Worm (Caenorhabditis elegans) whole organism, young adult: ENCODE measurements around the gene rocf-1.

Source experiments
- B0035.1 ChIP-seq: sonication (generic microtip); optimal IDR thresholded peaks from 2 replicates; lab custom pipeline; 2016; ENCODE audit warnings: missing genetic modification characterization, mild to moderate bottlenecking, missing compliant biosample characterization, missing genotype, missing genetic modification reagents
- B0336.3 ChIP-seq: fragments of 200-800 bp; sonication (Bioruptor generic); IDR thresholded peaks from 2 replicates; pipeline ENCODE4 v1.3.6; 2022; ENCODE audit warnings: missing genetic modification characterization, missing compliant biosample characterization
- D2030.7 ChIP-seq: fragments of 200-800 bp; sonication (Bioruptor generic); IDR thresholded peaks from 2 replicates; pipeline ENCODE4 v1.3.6; 2022; ENCODE audit warnings: missing genetic modification reagents, missing genetic modification characterization, missing compliant biosample characterization
- F23B12.7 ChIP-seq: sonication (generic microtip); optimal IDR thresholded peaks from 2 replicates; lab custom pipeline; 2017; ENCODE audit warnings: missing genetic modification characterization, mild to moderate bottlenecking, missing compliant biosample characterization, antibody characterized with exemption, moderate library complexity; ENCODE audit not compliant: insufficient read depth
- F37B4.10 ChIP-seq: fragments of 200-800 bp; sonication (Bioruptor generic); IDR thresholded peaks from 2 replicates; pipeline ENCODE4 v1.3.6; 2022; ENCODE audit warnings: missing genetic modification characterization, missing compliant biosample characterization
- F57A8.1 ChIP-seq: fragments of 200-800 bp; sonication (Bioruptor generic); optimal IDR thresholded peaks from 2 replicates; lab custom pipeline; 2018; ENCODE audit warnings: mild to moderate bottlenecking, missing genetic modification characterization, moderate library complexity, missing compliant biosample characterization
- T07F8.4 ChIP-seq: sonication (generic microtip); optimal IDR thresholded peaks from 2 replicates; lab custom pipeline; 2016; ENCODE audit warnings: mild to moderate bottlenecking, missing genetic modification characterization, moderate library complexity, missing compliant biosample characterization
- T26A5.8 ChIP-seq: sonication (generic microtip); optimal IDR thresholded peaks from 2 replicates; lab custom pipeline; 2016; ENCODE audit warnings: missing genetic modification characterization, missing compliant biosample characterization
- Y56A3A.18 ChIP-seq: fragments of 200-800 bp; sonication (Bioruptor generic); IDR thresholded peaks from 2 replicates; pipeline ENCODE4 v1.3.6; 2022; ENCODE audit warnings: missing genetic modification reagents, missing genetic modification characterization, missing compliant biosample characterization
- akir-1 ChIP-seq: fragments of 200-800 bp; sonication (Bioruptor generic); optimal IDR thresholded peaks from 2 replicates; lab custom pipeline; 2018; ENCODE audit warnings: mild to moderate bottlenecking, missing genetic modification characterization, moderate library complexity, missing compliant biosample characterization
- ama-1 ChIP-seq, 3 experiments: fragments of 150-350 bp in 1 of 3; sonication (generic microtip) in 2 of 3; optimal IDR thresholded peaks; 2 replicates each; lab custom pipeline; 2014 to 2018; ENCODE audit warnings: missing biosample characterization in 2 of 3, missing genetic modification characterization in 2 of 3, missing genetic modification reagents in 2 of 3
- aptf-2 ChIP-seq: fragments of 200-800 bp; sonication (Bioruptor generic); conservative IDR thresholded peaks from 2 replicates; pipeline ENCODE4 v1.3.6; 2022; ENCODE audit warnings: missing genetic modification reagents, missing genetic modification characterization, missing compliant biosample characterization
- attf-6 ChIP-seq: fragments of 200-800 bp; sonication (Bioruptor generic); IDR thresholded peaks from 2 replicates; pipeline ENCODE4 v1.3.6; 2022; ENCODE audit warnings: missing genetic modification reagents, missing genetic modification characterization, missing compliant biosample characterization
- ceh-100 ChIP-seq: fragments of 200-800 bp; sonication (Bioruptor generic); IDR thresholded peaks from 2 replicates; pipeline ENCODE4 v1.3.6; 2022; ENCODE audit warnings: missing genetic modification reagents, missing genetic modification characterization, missing compliant biosample characterization
- dpl-1 ChIP-seq: fragments of 150-350 bp; optimal IDR thresholded peaks from 2 replicates; lab custom pipeline; 2014; ENCODE audit warnings: missing biosample characterization, missing genetic modification reagents, missing genetic modification characterization
- ekl-4 ChIP-seq: fragments of 200-800 bp; sonication (Bioruptor generic); IDR thresholded peaks from 2 replicates; pipeline ENCODE4 v1.3.6; 2022; ENCODE audit warnings: missing genetic modification reagents, missing genetic modification characterization, missing compliant biosample characterization
- fkh-3 ChIP-seq: sonication (generic microtip); optimal IDR thresholded peaks from 2 replicates; lab custom pipeline; 2016; ENCODE audit warnings: mild to moderate bottlenecking, missing genetic modification characterization, missing compliant biosample characterization
- him-1 ChIP-seq: sonication (generic microtip); optimal IDR thresholded peaks from 2 replicates; lab custom pipeline; 2016; ENCODE audit warnings: missing genotype, missing genetic modification reagents, missing genetic modification characterization, missing compliant biosample characterization
- hlh-12 ChIP-seq: sonication (generic microtip); optimal IDR thresholded peaks from 2 replicates; lab custom pipeline; 2016; ENCODE audit warnings: missing genetic modification characterization, missing compliant biosample characterization
- hmg-20 ChIP-seq: fragments of 200-800 bp; sonication (Bioruptor generic); IDR thresholded peaks from 2 replicates; pipeline ENCODE4 v1.3.6; 2022; ENCODE audit warnings: missing genetic modification reagents, missing genetic modification characterization, missing compliant biosample characterization
- lag-1 ChIP-seq: fragments of 200-800 bp; sonication (Bioruptor generic); IDR thresholded peaks from 2 replicates; pipeline ENCODE4 v1.3.6; 2022; ENCODE audit warnings: missing genetic modification reagents, missing genetic modification characterization, missing compliant biosample characterization
- let-526 ChIP-seq: fragments of 200-800 bp; sonication (Bioruptor generic); IDR thresholded peaks from 2 replicates; pipeline ENCODE4 v1.3.6; 2022; ENCODE audit warnings: missing genetic modification reagents, missing genetic modification characterization, missing compliant biosample characterization
- lin-40 ChIP-seq: sonication (generic microtip); optimal IDR thresholded peaks from 2 replicates; lab custom pipeline; 2016; ENCODE audit warnings: missing genetic modification characterization, mild to moderate bottlenecking, missing compliant biosample characterization, missing genotype, missing genetic modification reagents
- lir-1 ChIP-seq: fragments of 200-800 bp; sonication (Bioruptor generic); conservative IDR thresholded peaks from 2 replicates; pipeline ENCODE4 v1.3.6; 2022; ENCODE audit warnings: missing genetic modification reagents, missing genetic modification characterization, missing compliant biosample characterization
- lsl-1 ChIP-seq: fragments of 200-800 bp; sonication (Bioruptor generic); optimal IDR thresholded peaks from 2 replicates; lab custom pipeline; 2018; ENCODE audit warnings: mild to moderate bottlenecking, missing genetic modification characterization, moderate library complexity, missing compliant biosample characterization
- madf-10 ChIP-seq: sonication (generic microtip); optimal IDR thresholded peaks from 2 replicates; lab custom pipeline; 2016; ENCODE audit warnings: mild to moderate bottlenecking, missing genetic modification characterization, missing compliant biosample characterization
- mcd-1 ChIP-seq: fragments of 200-800 bp; sonication (Bioruptor generic); IDR thresholded peaks from 2 replicates; pipeline ENCODE4 v1.3.6; 2022; ENCODE audit warnings: missing genetic modification reagents, missing genetic modification characterization, missing compliant biosample characterization
- nfyb-1 ChIP-seq: fragments of 200-800 bp; sonication (Bioruptor generic); IDR thresholded peaks from 2 replicates; pipeline ENCODE4 v1.3.6; 2022; ENCODE audit warnings: missing genetic modification reagents, missing genetic modification characterization, missing compliant biosample characterization
- nhr-179 ChIP-seq: sonication (generic microtip); optimal IDR thresholded peaks from 2 replicates; lab custom pipeline; 2016; ENCODE audit warnings: mild to moderate bottlenecking, missing genetic modification characterization, missing compliant biosample characterization
- pbrm-1 ChIP-seq: fragments of 200-800 bp; sonication (Bioruptor generic); IDR thresholded peaks from 2 replicates; pipeline ENCODE4 v1.3.6; 2022; ENCODE audit warnings: missing genetic modification reagents, missing genetic modification characterization, missing compliant biosample characterization
- rcor-1 ChIP-seq: fragments of 200-800 bp; sonication (Bioruptor generic); IDR thresholded peaks from 2 replicates; pipeline ENCODE4 v1.3.6; 2022; ENCODE audit warnings: missing genetic modification reagents, missing genetic modification characterization, missing compliant biosample characterization
- rpc-1 ChIP-seq, 2 experiments: fragments of 150-350 bp in 1 of 2; sonication (generic microtip) in 1 of 2; optimal IDR thresholded peaks; 2 replicates each; lab custom pipeline; 2014 to 2018; ENCODE audit warnings: missing biosample characterization in 1 of 2, missing genetic modification characterization in 1 of 2, missing genetic modification reagents in 1 of 2, missing genotype in 1 of 2
- snpc-1.1 ChIP-seq: sonication (generic microtip); optimal IDR thresholded peaks from 2 replicates; lab custom pipeline; 2017; ENCODE audit warnings: missing genetic modification characterization, mild to moderate bottlenecking, missing compliant biosample characterization, antibody characterized with exemption, moderate library complexity, missing genotype, missing genetic modification reagents; ENCODE audit not compliant: insufficient read depth
- snpc-3.4 ChIP-seq: sonication (generic microtip); optimal IDR thresholded peaks from 2 replicates; lab custom pipeline; 2017; ENCODE audit warnings: missing genetic modification characterization, mild to moderate bottlenecking, missing compliant biosample characterization, antibody characterized with exemption, moderate library complexity, missing genotype, missing genetic modification reagents
- sptf-2 ChIP-seq: fragments of 200-800 bp; sonication (Bioruptor generic); optimal IDR thresholded peaks from 2 replicates; lab custom pipeline; 2018; ENCODE audit warnings: mild to moderate bottlenecking, missing genetic modification characterization, missing compliant biosample characterization
- tbx-9 ChIP-seq: sonication (generic microtip); optimal IDR thresholded peaks from 2 replicates; lab custom pipeline; 2016; ENCODE audit warnings: borderline replicate concordance, missing genetic modification characterization, inconsistent platforms, missing compliant biosample characterization
- xnd-1 ChIP-seq: sonication (generic microtip); optimal IDR thresholded peaks from 2 replicates; lab custom pipeline; 2016; ENCODE audit warnings: missing genotype, missing genetic modification reagents, missing genetic modification characterization, missing compliant biosample characterization

rocf-1 gene

ce11 chrV:15444188-15444587 lies 20.1 kb downstream of the rocf-1 start, which contains the start of gene T26H5.11:
Gene T26H5.11, minus strand, starts transcription at chrV:15444288.
- TF ChIP-seq let-526 (GFP tag; lab: Robert Waterston, UW) (no peak), snpc-3.4 (tag; lab: Kevin White, UChicago) (no peak), ceh-100 (GFP tag; lab: Robert Waterston, UW) (no peak), T26A5.8 (tag; lab: Kevin White, UChicago) (no peak), attf-6 (GFP tag; lab: Robert Waterston, UW) (no peak), Y56A3A.18 (GFP tag; lab: Robert Waterston, UW) (no peak), rcor-1 (GFP tag; lab: Robert Waterston, UW) (no peak), mcd-1 (GFP tag; lab: Robert Waterston, UW) (no peak), ekl-4 (GFP tag; lab: Robert Waterston, UW) (no peak), F57A8.1 (GFP tag; lab: Kevin White, UChicago) (no peak), snpc-1.1 (tag; lab: Kevin White, UChicago) (no peak), rpc-1 (optimal IDR thresholded peaks at IDR 0.05; lab: Kevin White, UChicago) (no peak), rpc-1 (tag; optimal IDR thresholded peaks at IDR 0.05; lab: Kevin White, UChicago) (no peak), lir-1 (GFP tag; lab: Robert Waterston, UW) (no peak), him-1 (tag; lab: Kevin White, UChicago) (no peak), madf-10 (no peak), lag-1 (GFP tag; lab: Robert Waterston, UW) (no peak), lsl-1 (no peak), F37B4.10 (GFP tag; lab: Robert Waterston, UW) (no peak)

DNA sequence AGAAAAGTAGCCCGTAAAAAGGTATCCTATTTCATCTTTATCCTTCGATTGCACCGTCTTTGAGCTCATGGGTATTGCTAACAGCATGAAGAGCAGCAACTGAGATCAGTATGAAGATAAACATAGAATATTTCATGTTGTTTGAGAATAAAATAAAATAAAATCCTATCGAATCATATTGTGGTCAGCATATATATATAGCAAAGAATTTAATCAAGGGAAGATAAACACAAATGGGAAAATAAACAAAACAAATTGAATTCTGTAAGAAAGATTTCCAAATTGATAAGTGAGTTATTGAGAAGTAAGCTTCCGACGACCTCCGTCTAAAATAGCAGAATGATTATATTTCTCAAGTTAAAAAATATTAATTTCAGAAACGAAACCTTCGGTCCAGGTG lies 20.6 kb downstream of the rocf-1 start, which contains the start of gene T26H5.10:
TSS of gene T26H5.10 (minus strand) at position 101 of the 400 bp plus-strand sequence.
- no peak for TF ChIP-seq nhr-179 (tag; lab: Kevin White, UChicago)
- TF ChIP-seq rpc-1 (optimal IDR thresholded peaks at IDR 0.05; lab: Kevin White, UChicago), result no peak
- TF ChIP-seq rpc-1 (tag; optimal IDR thresholded peaks at IDR 0.05; lab: Kevin White, UChicago), result no peak
- TF ChIP-seq nfyb-1 (GFP tag; lab: Robert Waterston, UW), result no peak
- no peak for TF ChIP-seq Y56A3A.18 (GFP tag; lab: Robert Waterston, UW)
- no peak for TF ChIP-seq hmg-20 (GFP tag; lab: Robert Waterston, UW)
- TF ChIP-seq T07F8.4 (tag; lab: Kevin White, UChicago), result no peak
- TF ChIP-seq ama-1 (optimal IDR thresholded peaks at IDR 0.05; lab: Kevin White, UChicago), result no peak
- TF ChIP-seq ama-1 (GFP tag; optimal IDR thresholded peaks at IDR 0.05; lab: Kevin White, UChicago), result no peak
- no peak for TF ChIP-seq sptf-2
- no peak for TF ChIP-seq xnd-1 (tag; lab: Kevin White, UChicago)
- TF ChIP-seq lin-40 (tag; lab: Kevin White, UChicago), result no peak
- TF ChIP-seq fkh-3 (tag; lab: Kevin White, UChicago), result no peak
- no peak for TF ChIP-seq akir-1 (GFP tag; lab: Kevin White, UChicago)
- TF ChIP-seq ceh-100 (GFP tag; lab: Robert Waterston, UW), result no peak
- no peak for TF ChIP-seq aptf-2 (GFP tag; lab: Robert Waterston, UW)
- no peak for TF ChIP-seq pbrm-1 (GFP tag; lab: Robert Waterston, UW)
- no peak for TF ChIP-seq B0336.3 (GFP tag; lab: Robert Waterston, UW)
- TF ChIP-seq D2030.7 (GFP tag; lab: Robert Waterston, UW), result no peak
- TF ChIP-seq dpl-1 (GFP tag; lab: Kevin White, UChicago), result no peak
- no peak for TF ChIP-seq hlh-12 (tag; lab: Kevin White, UChicago)

ce11 chrV:15442384-15442783 lies 21.9 kb downstream of the rocf-1 start:
- TF ChIP-seq tbx-9 (tag; lab: Kevin White, UChicago) (no peak), fkh-3 (tag; lab: Kevin White, UChicago) (no peak), F37B4.10 (GFP tag; lab: Robert Waterston, UW) (no peak), mcd-1 (GFP tag; lab: Robert Waterston, UW) (no peak), ekl-4 (GFP tag; lab: Robert Waterston, UW) (no peak), T07F8.4 (tag; lab: Kevin White, UChicago) (no peak), snpc-3.4 (tag; lab: Kevin White, UChicago) (no peak), F23B12.7 (tag; lab: Kevin White, UChicago) (no peak), B0035.1 (no peak), B0336.3 (GFP tag; lab: Robert Waterston, UW) (no peak)
